Worm (Caenorhabditis elegans) whole organism, L1 larva: ENCODE results near the gene R02D5.10.

Experiments used
- C04F5.9 ChIP-seq: sonication (generic microtip); optimal IDR thresholded peaks from 2 replicates; lab custom pipeline; 2016; ENCODE audit warnings: missing genetic modification characterization, missing compliant biosample characterization
- C34B4.2 ChIP-seq: sonication (generic microtip); optimal IDR thresholded peaks from 2 replicates; lab custom pipeline; 2017; ENCODE audit warnings: mild to moderate bottlenecking, missing genetic modification characterization, missing compliant biosample characterization
- F16B12.6 ChIP-seq: fragments of 150-350 bp; optimal IDR thresholded peaks from 2 replicates; lab custom pipeline; 2014; ENCODE audit warnings: missing biosample characterization, missing genetic modification characterization
- ama-1 ChIP-seq: fragments of 150-350 bp; optimal IDR thresholded peaks from 2 replicates; lab custom pipeline; 2014
- ceh-8 ChIP-seq: fragments of 200-800 bp; sonication (Bioruptor generic); optimal IDR thresholded peaks from 2 replicates; lab custom pipeline; 2018; ENCODE audit warnings: mild to moderate bottlenecking, missing genetic modification characterization, moderate library complexity, missing compliant biosample characterization
- ces-1 ChIP-seq: fragments of 150-350 bp; optimal IDR thresholded peaks from 2 replicates; lab custom pipeline; 2014; ENCODE audit warnings: missing biosample characterization, missing genetic modification reagents, missing genetic modification characterization
- dpl-1 ChIP-seq, 3 experiments: fragments of 150-350 bp in 2 of 3; sonication (generic microtip) in 1 of 3; optimal IDR thresholded peaks; 2 replicates each; lab custom pipeline; 2014 to 2017; ENCODE audit warnings: missing biosample characterization in 3 of 3, missing genetic modification characterization in 3 of 3, missing genetic modification reagents in 3 of 3
- dsc-1 ChIP-seq: sonication (generic microtip); optimal IDR thresholded peaks from 2 replicates; lab custom pipeline; 2016; ENCODE audit warnings: mild to moderate bottlenecking, missing genetic modification characterization, missing compliant biosample characterization
- efl-1 ChIP-seq, 4 experiments: fragments of 150-350 bp; optimal IDR thresholded peaks in 3 of 4; peaks in 1 of 4; 1 replicate in 1 of 4; 2 replicates in 3 of 4; lab custom pipeline; 2014; ENCODE audit warnings: missing biosample characterization in 2 of 4, missing genetic modification characterization in 2 of 4, missing genetic modification reagents in 2 of 4
- egl-13 ChIP-seq: sonication (generic microtip); optimal IDR thresholded peaks from 2 replicates; lab custom pipeline; 2016; ENCODE audit warnings: missing genotype, missing genetic modification reagents, missing genetic modification characterization, missing compliant biosample characterization
- ets-5 ChIP-seq: fragments of 200-800 bp; sonication (Bioruptor generic); IDR thresholded peaks from 2 replicates; pipeline ENCODE4 v1.3.6; 2022; ENCODE audit warnings: missing genetic modification characterization, missing compliant biosample characterization
- fkh-8 ChIP-seq: sonication (generic microtip); optimal IDR thresholded peaks from 2 replicates; lab custom pipeline; 2016; ENCODE audit warnings: mild to moderate bottlenecking, missing genetic modification characterization, missing compliant biosample characterization
- hlh-4 ChIP-seq: sonication (generic microtip); optimal IDR thresholded peaks from 2 replicates; lab custom pipeline; 2016; ENCODE audit warnings: mild to moderate bottlenecking, missing genetic modification characterization, missing compliant biosample characterization
- irx-1 ChIP-seq: sonication (generic microtip); optimal IDR thresholded peaks from 2 replicates; lab custom pipeline; 2016; ENCODE audit warnings: missing genetic modification characterization, missing compliant biosample characterization
- lin-14 ChIP-seq: fragments of 200-800 bp; sonication (Bioruptor generic); optimal IDR thresholded peaks from 2 replicates; lab custom pipeline; 2018; ENCODE audit warnings: mild to moderate bottlenecking, missing genetic modification characterization, moderate library complexity, missing compliant biosample characterization
- lin-15B ChIP-seq: fragments of 150-350 bp; sonication (generic microtip); optimal IDR thresholded peaks from 3 replicates; lab custom pipeline; 2014; ENCODE audit warnings: missing biosample characterization, missing genetic modification characterization
- lin-35 ChIP-seq, 2 experiments: fragments of 150-350 bp; optimal IDR thresholded peaks; 2 replicates each; lab custom pipeline; 2014; ENCODE audit warnings: missing biosample characterization in 2 of 2, missing genetic modification characterization in 2 of 2, missing genetic modification reagents in 2 of 2
- lsy-2 ChIP-seq, 2 experiments: fragments of 150-350 bp; optimal IDR thresholded peaks; 2 replicates each; lab custom pipeline; 2014; ENCODE audit warnings: missing biosample characterization in 2 of 2, missing genetic modification characterization in 2 of 2
- mab-9 ChIP-seq: fragments of 200-800 bp; sonication (Bioruptor generic); IDR thresholded peaks from 2 replicates; pipeline ENCODE4 v1.3.6; 2022; ENCODE audit warnings: missing genetic modification reagents, missing genetic modification characterization, missing compliant biosample characterization
- nhr-47 ChIP-seq: sonication (generic microtip); optimal IDR thresholded peaks from 2 replicates; lab custom pipeline; 2016; ENCODE audit warnings: mild to moderate bottlenecking, missing genetic modification characterization, moderate library complexity, missing compliant biosample characterization
- nhr-90 ChIP-seq: sonication (generic microtip); optimal IDR thresholded peaks from 2 replicates; lab custom pipeline; 2016; ENCODE audit warnings: mild to moderate bottlenecking, missing genetic modification characterization, missing compliant biosample characterization; ENCODE audit not compliant: poor library complexity
- pax-3 ChIP-seq: fragments of 200-800 bp; sonication (Bioruptor generic); optimal IDR thresholded peaks from 2 replicates; lab custom pipeline; 2018; ENCODE audit warnings: mild to moderate bottlenecking, missing genetic modification characterization, moderate library complexity, missing compliant biosample characterization
- rnt-1 ChIP-seq: sonication (generic microtip); optimal IDR thresholded peaks from 2 replicates; lab custom pipeline; 2016; ENCODE audit warnings: mild to moderate bottlenecking, missing genetic modification characterization, moderate library complexity, missing compliant biosample characterization
- snpc-4 ChIP-seq: fragments of 150-350 bp; optimal IDR thresholded peaks from 2 replicates; lab custom pipeline; 2014; ENCODE audit warnings: missing biosample characterization, missing genetic modification characterization
- unc-30 ChIP-seq: sonication (generic microtip); optimal IDR thresholded peaks from 2 replicates; lab custom pipeline; 2017; ENCODE audit warnings: missing biosample characterization, missing genetic modification characterization
- unc-86 ChIP-seq: sonication (generic microtip); optimal IDR thresholded peaks from 2 replicates; lab custom pipeline; 2016; ENCODE audit warnings: missing genetic modification characterization, missing compliant biosample characterization
- ztf-4 ChIP-seq: fragments of 150-350 bp; optimal IDR thresholded peaks from 2 replicates; lab custom pipeline; 2014; ENCODE audit warnings: missing biosample characterization, missing genetic modification characterization

The R02D5.10 gene

ce11 chrV:14530813-14531212 is 48.7 kb downstream of the R02D5.10 start, which contains the start of gene kcnl-4:
kcnl-4 (plus strand) TSS chrV:14531113.
- TF ChIP-seq hlh-4 (tag; lab: Kevin White, UChicago) = no peak
- TF ChIP-seq rnt-1 (tag; lab: Kevin White, UChicago) = no peak
- TF ChIP-seq lsy-2 (tag; optimal IDR thresholded peaks at IDR 0.05; lab: Kevin White, UChicago) = no peak
- TF ChIP-seq F16B12.6 (tag; lab: Kevin White, UChicago) = no peak
- TF ChIP-seq lin-14 (GFP tag; lab: Kevin White, UChicago) = no peak
- TF ChIP-seq unc-86 = no peak
- no peak for TF ChIP-seq ceh-8 (GFP tag; lab: Kevin White, UChicago)
- TF ChIP-seq ama-1 (lab: Kevin White, UChicago) = no peak
- TF ChIP-seq nhr-47 (tag; lab: Kevin White, UChicago) = no peak
- no peak for TF ChIP-seq ces-1 (GFP tag; lab: Kevin White, UChicago)
- TF ChIP-seq nhr-90 (tag; lab: Kevin White, UChicago) = no peak
- no peak for TF ChIP-seq fkh-8 (tag; lab: Kevin White, UChicago)
- no peak for TF ChIP-seq irx-1 (tag; lab: Kevin White, UChicago)
- no peak for TF ChIP-seq egl-13 (tag; lab: Kevin White, UChicago)
- no peak for TF ChIP-seq lin-15B (tag; lab: Kevin White, UChicago)
- TF ChIP-seq ztf-4 (tag; lab: Kevin White, UChicago) = no peak

DNA sequence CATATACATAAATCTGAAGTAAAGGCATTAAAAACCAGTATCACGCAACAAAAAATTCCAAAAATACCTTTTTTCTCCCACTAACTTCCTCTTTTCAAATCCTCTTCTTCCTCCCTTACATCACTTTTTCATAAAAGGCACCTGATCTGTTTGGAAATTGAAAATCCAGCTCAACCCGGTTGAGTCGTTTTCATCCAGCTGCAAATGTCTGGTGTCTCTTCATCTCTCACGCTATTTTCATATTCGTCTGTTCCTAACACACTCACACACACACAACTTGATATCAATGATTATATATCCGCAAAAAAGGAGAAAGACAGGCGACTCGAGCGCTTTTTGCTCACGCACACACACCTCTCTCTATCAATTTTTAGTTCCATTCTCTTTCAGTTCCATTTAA is 50.3 kb downstream of the R02D5.10 start:
- TF ChIP-seq C04F5.9 (no peak), dsc-1 (tag; lab: Kevin White, UChicago) (peak; percentile 52), lin-35 (GFP tag; optimal IDR thresholded peaks at IDR 0.05; lab: Kevin White, UChicago) (no peak), pax-3 (tag; lab: Kevin White, UChicago) (peak; percentile 71), efl-1 (optimal IDR thresholded peaks at IDR 0.05; lab: Kevin White, UChicago) (no peak), efl-1 (GFP tag; optimal IDR thresholded peaks at IDR 0.05 in 1 of 2; lab: Kevin White, UChicago) (peak in 1 of 2 experiments; percentile 18), unc-30 (tag; lab: Kevin White, UChicago) (no peak), mab-9 (GFP tag; lab: Robert Waterston, UW) (no peak), C34B4.2 (tag; lab: Kevin White, UChicago) (no peak), ets-5 (GFP tag; lab: Robert Waterston, UW) (no peak), nhr-47 (tag; lab: Kevin White, UChicago) (peak; percentile 29), snpc-4 (no peak), dpl-1 (GFP tag; optimal IDR thresholded peaks at IDR 0.05; lab: Kevin White, UChicago) (no peak), fkh-8 (tag; lab: Kevin White, UChicago) (peak; percentile 83), ztf-4 (tag; lab: Kevin White, UChicago) (no peak)
- TF ChIP-seq, all 84 proteins: peak for 5
